Fruit fly (Drosophila melanogaster): Measurements from ENCODE around the gene MED30.

Gene MED30

DNA sequence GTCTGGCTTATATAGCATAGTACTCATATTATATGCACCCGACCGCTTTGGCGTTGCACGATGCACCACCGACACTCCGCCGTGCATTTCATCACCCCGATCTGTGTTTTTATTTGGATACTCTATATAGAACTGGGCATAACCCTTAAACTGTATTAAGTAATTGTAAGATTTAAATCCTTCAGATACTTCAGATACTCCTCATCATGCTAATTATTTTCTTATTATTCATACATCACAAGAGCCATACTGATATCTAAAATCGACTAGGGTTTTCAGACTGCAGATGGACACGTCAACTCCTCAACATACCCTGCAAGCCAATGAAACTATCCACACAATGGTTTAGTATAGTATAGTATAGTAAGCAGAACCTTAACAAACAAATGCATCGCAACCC, 30.3 kb downstream of the MED30 start (continued):
- no peak for TF ChIP-seq CG10321 (GFP tag; IDR thresholded peaks at IDR 0.05)
- no peak for TF ChIP-seq Dll (GFP tag; IDR thresholded peaks at IDR 0.05; ENCODE audit: partially characterized antibody)
- peak; percentile 17; the same call in 1 of the 2 replicates for TF ChIP-seq CG31441 (GFP tag; IDR thresholded peaks at IDR 0.05)
- peak; percentile 23 for TF ChIP-seq CG7839 (tag; optimal IDR thresholded peaks at IDR 0.05)
- TF ChIP-seq Oli (tag; optimal IDR thresholded peaks at IDR 0.05): peak; percentile 22
- TF ChIP-seq CG17359 (tag; optimal IDR thresholded peaks at IDR 0.05): peak; percentile 44
- TF ChIP-seq bsh (GFP tag; optimal IDR thresholded peaks at IDR 0.05): peak in 1 of 2 experiments; percentile 68
- no peak for TF ChIP-seq BtbVII (GFP tag; optimal IDR thresholded peaks at IDR 0.05)
- no peak for TF ChIP-seq Ravus (GFP tag; IDR thresholded peaks at IDR 0.05)
- 0 out of 3 replicates have a peak, but pooled peaks have one; percentile 23 for TF ChIP-seq Optix (GFP tag; IDR thresholded peaks at IDR 0.05)
- TF ChIP-seq CG17829 (tag; optimal IDR thresholded peaks at IDR 0.05): peak; percentile 39
- TF ChIP-seq Gug (GFP tag; IDR thresholded peaks at IDR 0.05): peak; percentile 23; the same call in 2 of the 4 replicates
- no peak for TF ChIP-seq Bteb2 (GFP tag; optimal IDR thresholded peaks at IDR 0.05)
- no peak for TF ChIP-seq Hsf (GFP tag; optimal IDR thresholded peaks at IDR 0.05)
- TF ChIP-seq jing (GFP tag; optimal IDR thresholded peaks at IDR 0.05): peak; percentile 8
- peak; percentile 47 for TF ChIP-seq gem (tag; optimal IDR thresholded peaks at IDR 0.05)
- TF ChIP-seq CG6689 (GFP tag; IDR thresholded peaks at IDR 0.05): peak; percentile 66
- peak; percentile 31 for TF ChIP-seq nmo (GFP tag; optimal IDR thresholded peaks at IDR 0.05)
- peak; percentile 42 for TF ChIP-seq Camta (GFP tag; optimal IDR thresholded peaks at IDR 0.05)
- peak; percentile 29 for TF ChIP-seq phol (tag; optimal IDR thresholded peaks at IDR 0.05)
- peak; percentile 26 for TF ChIP-seq oc (tag; optimal IDR thresholded peaks at IDR 0.05)
- no peak for TF ChIP-seq sd (tag; optimal IDR thresholded peaks at IDR 0.05)
- TF ChIP-seq CG4404 (GFP tag; IDR thresholded peaks at IDR 0.05): peak; percentile 34; the same call in 1 of the 2 replicates
- 0 out of 2 replicates have a peak, but pooled peaks have one; percentile 20 for TF ChIP-seq ttk (GFP tag; IDR thresholded peaks at IDR 0.05)
- peak; percentile 24 for TF ChIP-seq CG10267 (tag; optimal IDR thresholded peaks at IDR 0.05)
- TF ChIP-seq unc-4 (GFP tag; IDR thresholded peaks at IDR 0.05; ENCODE audit: partially characterized antibody): no peak
- no peak for TF ChIP-seq nom (GFP tag; optimal IDR thresholded peaks at IDR 0.05)
- TF ChIP-seq Drgx (GFP tag; IDR thresholded peaks at IDR 0.05): peak; percentile 69
- TF ChIP-seq ssp (GFP tag; IDR thresholded peaks at IDR 0.05): peak; percentile 28
- TF ChIP-seq Hand (GFP tag; optimal IDR thresholded peaks at IDR 0.05): no peak
- TF ChIP-seq CG34224 (GFP tag; IDR thresholded peaks at IDR 0.05; ENCODE audit: partially characterized antibody): no peak
- TF ChIP-seq Ssrp (tag; optimal IDR thresholded peaks at IDR 0.05): peak; percentile 39
- peak; percentile 34; the same call in 1 of the 2 replicates for TF ChIP-seq HLH3B (GFP tag; IDR thresholded peaks at IDR 0.05)
- TF ChIP-seq sens (GFP tag): peak; percentile 92
- no peak for TF ChIP-seq Awh (GFP tag; IDR thresholded peaks at IDR 0.05)
- TF ChIP-seq row (GFP tag; IDR thresholded peaks at IDR 0.05): peak; percentile 31; the same call in 2 of the 3 replicates
- TF ChIP-seq Dip3 (GFP tag; optimal IDR thresholded peaks at IDR 0.05): no peak
- TF ChIP-seq hbn (GFP tag; IDR thresholded peaks at IDR 0.05; ENCODE audit: partially characterized antibody): no peak
- TF ChIP-seq CG15601 (tag; optimal IDR thresholded peaks at IDR 0.05): peak; percentile 37
- TF ChIP-seq HLH4C (GFP tag; IDR thresholded peaks at IDR 0.05; ENCODE audit: partially characterized antibody): no peak
- peak; percentile 18 for TF ChIP-seq unpg (GFP tag; optimal IDR thresholded peaks at IDR 0.05)
- TF ChIP-seq ham (GFP tag; IDR thresholded peaks at IDR 0.05): no peak
- TF ChIP-seq dmrt11E (tag; optimal IDR thresholded peaks at IDR 0.05): peak; percentile 68
- no peak for TF ChIP-seq shn (GFP tag; optimal IDR thresholded peaks at IDR 0.05)
- peak; percentile 77 for TF ChIP-seq zfh1 (GFP tag; IDR thresholded peaks at IDR 0.05)
- no peak for TF ChIP-seq Xbp1 (GFP tag; optimal IDR thresholded peaks at IDR 0.05)
- TF ChIP-seq CG12391 (tag; optimal IDR thresholded peaks at IDR 0.05): peak; percentile 7
- peak; percentile 12 for TF ChIP-seq Asciz (GFP tag; optimal IDR thresholded peaks at IDR 0.05)
- TF ChIP-seq CG32772 (GFP tag; IDR thresholded peaks at IDR 0.05): peak; percentile 45; the same call in 1 of the 2 replicates
- peak; percentile 67 for TF ChIP-seq vvl (GFP tag; IDR thresholded peaks at IDR 0.05)

All from whole organism, embryonic.